Worm (Caenorhabditis elegans) whole organism, late embryonic: ENCODE data around the gene ttr-59.

Source experiments
- K09A11.1 ChIP-seq: sonication (generic microtip); optimal IDR thresholded peaks from 2 replicates; lab custom pipeline; 2017; ENCODE audit warnings: antibody characterized with exemption, mild to moderate bottlenecking, missing genetic modification characterization, missing compliant biosample characterization; ENCODE audit not compliant: insufficient read depth
- T23F11.4 ChIP-seq: fragments of 200-800 bp; sonication (Bioruptor generic); optimal IDR thresholded peaks from 2 replicates; lab custom pipeline; 2018; ENCODE audit warnings: mild to moderate bottlenecking, missing genetic modification characterization, missing compliant biosample characterization
- ahr-1 ChIP-seq: sonication (generic microtip); optimal IDR thresholded peaks from 2 replicates; lab custom pipeline; 2016; ENCODE audit warnings: missing genetic modification characterization, missing compliant biosample characterization
- ama-1 ChIP-seq: fragments of 150-350 bp; optimal IDR thresholded peaks from 2 replicates; lab custom pipeline; 2014
- ceh-24 ChIP-seq: sonication (generic microtip); optimal IDR thresholded peaks from 2 replicates; lab custom pipeline; 2016; ENCODE audit warnings: mild to moderate bottlenecking, missing genetic modification characterization, missing compliant biosample characterization
- dmd-4 ChIP-seq: sonication (generic microtip); optimal IDR thresholded peaks from 2 replicates; lab custom pipeline; 2016; ENCODE audit warnings: borderline replicate concordance, missing genetic modification characterization, missing compliant biosample characterization
- nhr-11 ChIP-seq: fragments of 150-350 bp; optimal IDR thresholded peaks from 2 replicates; lab custom pipeline; 2014; ENCODE audit warnings: missing biosample characterization, missing genetic modification characterization
- ref-2 ChIP-seq: sonication (generic microtip); optimal IDR thresholded peaks from 2 replicates; lab custom pipeline; 2016; ENCODE audit warnings: missing genetic modification characterization, missing compliant biosample characterization
- rnt-1 ChIP-seq: sonication (generic microtip); optimal IDR thresholded peaks from 2 replicates; lab custom pipeline; 2016; ENCODE audit warnings: missing genetic modification characterization, missing compliant biosample characterization
- tbx-2 ChIP-seq: sonication (generic microtip); optimal IDR thresholded peaks from 2 replicates; lab custom pipeline; 2016; ENCODE audit warnings: missing genetic modification characterization, missing compliant biosample characterization

DNA sequence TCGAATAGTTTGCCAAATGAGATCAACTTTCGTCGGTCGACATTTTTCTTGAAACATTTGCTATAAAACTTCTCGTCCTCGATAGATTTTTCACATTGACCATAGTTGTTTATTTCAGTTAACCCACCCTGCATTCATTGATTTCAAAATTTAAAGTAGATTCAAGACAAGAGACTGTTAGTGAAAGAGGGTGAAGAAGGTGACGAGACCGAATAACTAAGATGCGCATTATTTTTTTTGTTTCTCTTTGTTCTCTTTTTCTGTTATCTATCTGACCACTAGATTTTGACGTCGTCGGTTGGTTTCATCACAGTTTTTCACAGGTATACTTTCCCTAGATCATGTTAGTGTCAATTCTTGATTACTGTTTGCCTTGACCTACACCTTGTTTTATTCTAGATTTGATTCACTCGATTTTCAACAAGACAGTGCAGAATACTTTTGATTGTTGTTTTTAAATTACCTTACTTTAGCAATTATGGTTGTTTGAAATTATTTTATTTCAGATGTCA is 1.1 kb downstream of the ttr-59 start, which contains the start of gene ttr-30:
- TF ChIP-seq ama-1 (no peak), dmd-4 (tag; lab: Kevin White, UChicago) (no peak), ahr-1 (tag; lab: Kevin White, UChicago) (no peak), ceh-24 (tag; lab: Kevin White, UChicago) (no peak), rnt-1 (tag; lab: Kevin White, UChicago) (no peak), nhr-11 (no peak), ref-2 (tag; lab: Kevin White, UChicago) (no peak), T23F11.4 (no peak), tbx-2 (no peak), K09A11.1 (no peak)
